Fruit fly (Drosophila melanogaster) whole organism, embryonic: ENCODE results near the gene Sfxn2.

Source experiments
- ATbp ChIP-seq: fragments of 200-800 bp; sonication (Bioruptor generic); optimal IDR thresholded peaks from 2 replicates; lab custom pipeline; 2017; ENCODE audit warnings: missing biosample characterization, mild to moderate bottlenecking, missing genetic modification characterization, missing genetic modification reagents
- Antp ChIP-seq: fragments of 200-800 bp; sonication (Bioruptor generic); optimal IDR thresholded peaks from 3 replicates; lab custom pipeline; 2016; ENCODE audit warnings: missing biosample characterization, missing genetic modification characterization
- Atf6 ChIP-seq: fragments of 200-800 bp; sonication (Bioruptor generic); IDR thresholded peaks from 2 replicates; pipeline ENCODE4 v1.3.6; 2022; ENCODE audit warnings: missing biosample characterization, missing genetic modification characterization
- BEAF-32 ChIP-seq: fragments of 200-800 bp; sonication (Bioruptor generic); optimal IDR thresholded peaks from 3 replicates; lab custom pipeline; 2017; ENCODE audit warnings: missing biosample characterization, missing genetic modification characterization, mild to moderate bottlenecking, moderate library complexity, missing genetic modification reagents
- CG10267 ChIP-seq: fragments of 200-800 bp; sonication (Bioruptor generic); optimal IDR thresholded peaks from 2 replicates; lab custom pipeline; 2018; ENCODE audit warnings: missing biosample characterization, mild to moderate bottlenecking, missing genetic modification characterization, moderate library complexity
- CG10543 ChIP-seq: fragments of 200-800 bp; sonication (Bioruptor generic); optimal IDR thresholded peaks from 3 replicates; lab custom pipeline; 2017; ENCODE audit warnings: missing biosample characterization, mild to moderate bottlenecking, missing genetic modification characterization, moderate library complexity
- CG10979 ChIP-seq: fragments of 200-800 bp; sonication (Bioruptor generic); optimal IDR thresholded peaks from 2 replicates; lab custom pipeline; 2018; ENCODE audit warnings: missing biosample characterization, mild to moderate bottlenecking, missing genetic modification characterization, moderate library complexity
- CG11247 ChIP-seq: fragments of 200-800 bp; sonication (Bioruptor generic); IDR thresholded peaks from 2 replicates; pipeline ENCODE4 v1.3.6; 2022; ENCODE audit warnings: missing biosample characterization, missing genetic modification characterization
- CG14014 ChIP-seq: fragments of 200-800 bp; sonication (Bioruptor generic); IDR thresholded peaks from 2 replicates; pipeline ENCODE4 v1.3.6; 2022; ENCODE audit warnings: missing biosample characterization, missing genetic modification characterization
- CG14710 ChIP-seq: fragments of 200-800 bp; sonication (Bioruptor generic); optimal IDR thresholded peaks from 3 replicates; lab custom pipeline; 2019; ENCODE audit warnings: missing biosample characterization, mild to moderate bottlenecking, missing genetic modification characterization, moderate library complexity
- CG14860 ChIP-seq: fragments of 200-800 bp; sonication (Bioruptor generic); IDR thresholded peaks from 3 replicates; pipeline ENCODE4 v1.3.6; 2022; ENCODE audit warnings: missing biosample characterization, missing genetic modification characterization; ENCODE audit not compliant: partially characterized antibody
- CG1603 ChIP-seq: fragments of 200-800 bp; sonication (Bioruptor generic); optimal IDR thresholded peaks from 2 replicates; lab custom pipeline; 2019; ENCODE audit warnings: missing biosample characterization, mild to moderate bottlenecking, missing genetic modification characterization, moderate library complexity
- CG17359 ChIP-seq: fragments of 200-800 bp; sonication (Bioruptor generic); optimal IDR thresholded peaks from 3 replicates; lab custom pipeline; 2018; ENCODE audit warnings: missing biosample characterization, mild to moderate bottlenecking, missing genetic modification characterization, moderate library complexity
- CG18011 ChIP-seq: fragments of 200-800 bp; sonication (Bioruptor generic); optimal IDR thresholded peaks from 2 replicates; lab custom pipeline; 2017; ENCODE audit warnings: missing biosample characterization, missing genetic modification characterization, mild to moderate bottlenecking, moderate library complexity, missing genotype
- CG2202 ChIP-seq: fragments of 200-800 bp; sonication (Bioruptor generic); optimal IDR thresholded peaks from 2 replicates; lab custom pipeline; 2018; ENCODE audit warnings: missing biosample characterization, mild to moderate bottlenecking, missing genetic modification characterization
- CG2889 ChIP-seq: fragments of 200-800 bp; sonication (Bioruptor generic); IDR thresholded peaks from 3 replicates; pipeline ENCODE4 v1.3.6; 2022; ENCODE audit warnings: missing biosample characterization, missing genetic modification characterization
- CG30431 ChIP-seq: fragments of 200-800 bp; sonication (Bioruptor generic); optimal IDR thresholded peaks from 2 replicates; lab custom pipeline; 2017; ENCODE audit warnings: missing biosample characterization, missing genetic modification characterization
- CG5180 ChIP-seq: fragments of 200-800 bp; sonication (Bioruptor generic); optimal IDR thresholded peaks from 3 replicates; lab custom pipeline; 2017; ENCODE audit warnings: missing biosample characterization, missing genetic modification characterization, mild to moderate bottlenecking, moderate library complexity, missing genetic modification reagents
- CG7987 ChIP-seq: fragments of 200-800 bp; sonication (Bioruptor generic); optimal IDR thresholded peaks from 2 replicates; lab custom pipeline; 2018; ENCODE audit warnings: missing biosample characterization, mild to moderate bottlenecking, missing genetic modification characterization, moderate library complexity
- CG9609 ChIP-seq: fragments of 200-800 bp; sonication (Bioruptor generic); optimal IDR thresholded peaks from 3 replicates; lab custom pipeline; 2016; ENCODE audit warnings: missing biosample characterization, missing genetic modification characterization
- D ChIP-seq, 2 experiments: fragments of 200-800 bp in 1 of 2; fragments of >200 bp in 1 of 2; sonication (Bioruptor generic) in 1 of 2; optimal IDR thresholded peaks; 2 replicates in 1 of 2; 3 replicates in 1 of 2; lab custom pipeline; 2017; ENCODE audit warnings: mild to moderate bottlenecking in 1 of 2, missing biosample characterization in 1 of 2, missing genetic modification characterization in 1 of 2, missing genetic modification reagents in 1 of 2
- Dfd ChIP-seq, 2 experiments: fragments of >200 bp; optimal IDR thresholded peaks; 2 replicates each; lab custom pipeline; 2017; ENCODE audit warnings: missing biosample characterization in 2 of 2, missing genetic modification characterization in 2 of 2
- Dref ChIP-seq: fragments of 200-800 bp; sonication (Bioruptor generic); IDR thresholded peaks from 2 replicates; pipeline ENCODE4 v1.3.6; 2022; ENCODE audit warnings: missing biosample characterization, missing genetic modification characterization
- E2f2 ChIP-seq: fragments of 200-800 bp; sonication (Bioruptor generic); IDR thresholded peaks from 2 replicates; pipeline ENCODE4 v1.3.6; 2022; ENCODE audit warnings: missing biosample characterization, missing genetic modification characterization
- Ets97D ChIP-seq: fragments of 200-800 bp; sonication (Bioruptor generic); optimal IDR thresholded peaks from 3 replicates; lab custom pipeline; 2016; ENCODE audit warnings: missing biosample characterization, missing genetic modification characterization
- Fer1 ChIP-seq: fragments of 200-800 bp; sonication (Bioruptor generic); optimal IDR thresholded peaks from 2 replicates; lab custom pipeline; 2017; ENCODE audit warnings: missing biosample characterization, mild to moderate bottlenecking, missing genetic modification characterization
- Hr51 ChIP-seq, 2 experiments: fragments of 200-800 bp; sonication (Bioruptor generic); optimal IDR thresholded peaks; 2 replicates in 1 of 2; 3 replicates in 1 of 2; lab custom pipeline; 2016 to 2018; ENCODE audit warnings: missing biosample characterization in 2 of 2, missing genetic modification characterization in 2 of 2, mild to moderate bottlenecking in 1 of 2, moderate library complexity in 1 of 2
- Myb ChIP-seq: fragments of 200-800 bp; sonication (Bioruptor generic); optimal IDR thresholded peaks from 2 replicates; lab custom pipeline; 2016; ENCODE audit warnings: missing biosample characterization, missing genetic modification characterization
- PHDP ChIP-seq: fragments of 200-800 bp; sonication (Bioruptor generic); optimal IDR thresholded peaks from 3 replicates; lab custom pipeline; 2018; ENCODE audit warnings: missing biosample characterization, mild to moderate bottlenecking, missing genetic modification characterization, moderate library complexity
- Sox102F ChIP-seq: fragments of 200-800 bp; sonication (Bioruptor generic); optimal IDR thresholded peaks from 2 replicates; lab custom pipeline; 2018; ENCODE audit warnings: missing biosample characterization, mild to moderate bottlenecking, missing genetic modification characterization, moderate library complexity
- Spps ChIP-seq: fragments of 200-800 bp; sonication (Bioruptor generic); optimal IDR thresholded peaks from 2 replicates; lab custom pipeline; 2018; ENCODE audit warnings: missing biosample characterization, mild to moderate bottlenecking, missing genetic modification characterization
- Vsx1 ChIP-seq: fragments of 200-800 bp; sonication (Bioruptor generic); optimal IDR thresholded peaks from 2 replicates; lab custom pipeline; 2017; ENCODE audit warnings: missing biosample characterization, mild to moderate bottlenecking, missing genetic modification characterization, missing genetic modification reagents
- ase ChIP-seq: fragments of 200-800 bp; sonication (Bioruptor generic); IDR thresholded peaks from 3 replicates; pipeline ENCODE4 v1.3.6; 2022; ENCODE audit warnings: missing biosample characterization, missing genetic modification characterization
- bsh ChIP-seq, 2 experiments: fragments of 200-800 bp; sonication (Bioruptor generic); optimal IDR thresholded peaks; 2 replicates each; lab custom pipeline; 2017 to 2018; ENCODE audit warnings: mild to moderate bottlenecking in 2 of 2, missing biosample characterization in 2 of 2, missing genetic modification characterization in 2 of 2, moderate library complexity in 1 of 2
- fd3F ChIP-seq: fragments of 200-800 bp; sonication (Bioruptor generic); optimal IDR thresholded peaks from 2 replicates; lab custom pipeline; 2018; ENCODE audit warnings: missing biosample characterization, mild to moderate bottlenecking, missing genetic modification characterization, moderate library complexity
- fd96Cb ChIP-seq: fragments of 200-800 bp; sonication (Bioruptor generic); optimal IDR thresholded peaks from 2 replicates; lab custom pipeline; 2018; ENCODE audit warnings: missing biosample characterization, mild to moderate bottlenecking, missing genetic modification characterization, moderate library complexity
- gce ChIP-seq: fragments of 200-800 bp; sonication (Bioruptor generic); IDR thresholded peaks from 3 replicates; pipeline ENCODE4 v1.3.6; 2022; ENCODE audit warnings: missing biosample characterization, missing genetic modification characterization
- gem ChIP-seq: fragments of 200-800 bp; sonication (Bioruptor generic); optimal IDR thresholded peaks from 2 replicates; lab custom pipeline; 2019; ENCODE audit warnings: missing biosample characterization, mild to moderate bottlenecking, missing genetic modification characterization, moderate library complexity
- grau ChIP-seq: fragments of 200-800 bp; optimal IDR thresholded peaks from 3 replicates; lab custom pipeline; 2019; ENCODE audit warnings: missing biosample characterization, mild to moderate bottlenecking, missing genetic modification characterization, moderate library complexity
- lilli ChIP-seq: fragments of 200-800 bp; sonication (Bioruptor generic); optimal IDR thresholded peaks from 3 replicates; lab custom pipeline; 2016; ENCODE audit warnings: missing biosample characterization, missing genetic modification characterization
- mld ChIP-seq: fragments of 200-800 bp; sonication (Bioruptor generic); IDR thresholded peaks from 3 replicates; pipeline ENCODE4 v1.3.6; 2022; ENCODE audit warnings: missing biosample characterization, missing genetic modification characterization; ENCODE audit not compliant: partially characterized antibody
- pros ChIP-seq: fragments of 200-800 bp; sonication (Bioruptor generic); optimal IDR thresholded peaks from 3 replicates; lab custom pipeline; 2019; ENCODE audit warnings: missing biosample characterization, mild to moderate bottlenecking, missing genetic modification characterization, moderate library complexity
- sens-2 ChIP-seq: fragments of 200-800 bp; sonication (Bioruptor generic); IDR thresholded peaks from 2 replicates; pipeline ENCODE4 v1.3.6; 2022; ENCODE audit warnings: missing biosample characterization, missing genetic modification characterization
- slp2 ChIP-seq: fragments of 200-800 bp; sonication (Bioruptor generic); optimal IDR thresholded peaks from 2 replicates; lab custom pipeline; 2016; ENCODE audit warnings: missing biosample characterization, missing genetic modification characterization
- sr ChIP-seq: fragments of 200-800 bp; sonication (Bioruptor generic); IDR thresholded peaks from 3 replicates; pipeline ENCODE4 v1.3.6; 2022; ENCODE audit warnings: missing biosample characterization, missing genetic modification characterization
- tgo ChIP-seq: fragments of 200-800 bp; sonication (Bioruptor generic); IDR thresholded peaks from 3 replicates; pipeline ENCODE4 v1.3.6; 2022; ENCODE audit warnings: missing biosample characterization, missing genetic modification characterization
- trh ChIP-seq: fragments of 200-800 bp; sonication (Bioruptor generic); optimal IDR thresholded peaks from 2 replicates; lab custom pipeline; 2016; ENCODE audit warnings: missing biosample characterization, missing genetic modification characterization
- usp ChIP-seq: fragments of >200 bp; optimal IDR thresholded peaks from 2 replicates; lab custom pipeline; 2017; ENCODE audit warnings: missing biosample characterization, missing genetic modification characterization
- zen ChIP-seq: fragments of 200-800 bp; sonication (Bioruptor generic); optimal IDR thresholded peaks from 3 replicates; lab custom pipeline; 2018; ENCODE audit warnings: missing biosample characterization, mild to moderate bottlenecking, missing genetic modification characterization, moderate library complexity

Gene Sfxn2

dm6 chr3L:19097665-19098082 is 34.7 kb downstream of the Sfxn2 start, which contains the start of the genes Naxd and CG14079 (continued):
- TF ChIP-seq gce (GFP tag; lab: Robert Waterston, UW): 0 out of 3 replicates have a peak, but pooled peaks have one; percentile 25
- peak; percentile 28 for TF ChIP-seq CG18011
- no peak for TF ChIP-seq D (optimal IDR thresholded peaks at IDR 0.05; lab: Kevin White, UChicago)
- no peak for TF ChIP-seq D (GFP tag; optimal IDR thresholded peaks at IDR 0.05; lab: Kevin White, UChicago)
- TF ChIP-seq Dfd (GFP tag; optimal IDR thresholded peaks at IDR 0.05; lab: Kevin White, UChicago): no peak
- peak; percentile 78 for TF ChIP-seq grau (tag; lab: Kevin White, UChicago)
- TF ChIP-seq Fer1 (GFP tag; lab: Kevin White, UChicago): peak; percentile 35
- TF ChIP-seq CG14860 (GFP tag; lab: Robert Waterston, UW): no peak
- peak; percentile 22 for TF ChIP-seq Ets97D (GFP tag; lab: Kevin White, UChicago)
- no peak for TF ChIP-seq mld (GFP tag; lab: Robert Waterston, UW)
- TF ChIP-seq CG9609 (GFP tag; lab: Kevin White, UChicago): peak; percentile 21
- no peak for TF ChIP-seq CG10543
- TF ChIP-seq CG17359 (tag; lab: Kevin White, UChicago): peak; percentile 50
- TF ChIP-seq CG14710 (tag; lab: Kevin White, UChicago): peak; percentile 57
- peak; percentile 63 for TF ChIP-seq ATbp (GFP tag; lab: Kevin White, UChicago)
- peak; percentile 64 for TF ChIP-seq CG30431
- TF ChIP-seq PHDP: peak; percentile 75
- TF ChIP-seq fd3F (GFP tag; lab: Kevin White, UChicago): peak; percentile 67
- TF ChIP-seq Myb: peak; percentile 52
- peak; percentile 26 for TF ChIP-seq fd96Cb (tag; lab: Kevin White, UChicago)
- TF ChIP-seq CG2889: 0 out of 3 replicates have a peak, but pooled peaks have one; percentile 49
- peak; percentile 40 for TF ChIP-seq CG10267 (tag; lab: Kevin White, UChicago)
- TF ChIP-seq CG1603 (tag; lab: Kevin White, UChicago): peak; percentile 8
- TF ChIP-seq bsh (GFP tag; optimal IDR thresholded peaks at IDR 0.05; lab: Kevin White, UChicago): peak in 1 of 2 experiments; percentile 78
- TF ChIP-seq Vsx1: no peak
- TF ChIP-seq Atf6 (GFP tag; lab: Robert Waterston, UW): peak; percentile 80
- peak; percentile 89 for TF ChIP-seq gem
- no peak for TF ChIP-seq CG7987 (GFP tag; lab: Kevin White, UChicago)
- TF ChIP-seq sens-2 (GFP tag; lab: Robert Waterston, UW): peak; percentile 22; the same call in 1 of the 2 replicates
- no peak for TF ChIP-seq sr
- TF ChIP-seq Sox102F: peak; percentile 73
- no peak for TF ChIP-seq usp (GFP tag; lab: Kevin White, UChicago)
- peak; percentile 70 for TF ChIP-seq ase (GFP tag; lab: Robert Waterston, UW)
- peak; percentile 53 for TF ChIP-seq Dref (GFP tag; lab: Robert Waterston, UW)
- peak; percentile 57; the same call in 1 of the 2 replicates for TF ChIP-seq CG14014 (GFP tag; lab: Robert Waterston, UW)
- TF ChIP-seq lilli (GFP tag; lab: Kevin White, UChicago): peak; percentile 51
- peak; percentile 60; the same call in 2 of the 3 replicates for TF ChIP-seq tgo (GFP tag; lab: Robert Waterston, UW)
- peak; percentile 57 for TF ChIP-seq CG10979 (tag; lab: Kevin White, UChicago)
- peak; percentile 28 for TF ChIP-seq CG2202
- TF ChIP-seq trh (GFP tag; lab: Kevin White, UChicago): peak; percentile 27
- TF ChIP-seq slp2 (GFP tag; lab: Kevin White, UChicago): no peak
- TF ChIP-seq zen (tag; lab: Kevin White, UChicago): no peak
- TF ChIP-seq CG11247: no peak
- no peak for TF ChIP-seq pros (GFP tag; lab: Kevin White, UChicago)
- TF ChIP-seq BEAF-32 (GFP tag; lab: Kevin White, UChicago): peak; percentile 62
- TF ChIP-seq CG5180 (GFP tag; lab: Kevin White, UChicago): no peak
- peak in 1 of 2 experiments; percentile 71 for TF ChIP-seq Hr51 (GFP tag; optimal IDR thresholded peaks at IDR 0.05; lab: Kevin White, UChicago)
- TF ChIP-seq E2f2 (GFP tag; lab: Robert Waterston, UW): peak; percentile 66
- peak; percentile 21 for TF ChIP-seq Spps (tag; lab: Kevin White, UChicago)
- TF ChIP-seq Antp (GFP tag; lab: Kevin White, UChicago): peak; percentile 41
